Fruit fly (Drosophila melanogaster) whole organism, embryonic: ENCODE measurements around the gene CG42798.

Source experiments
- Aef1 ChIP-seq: fragments of 200-800 bp; sonication (Bioruptor generic); IDR thresholded peaks from 3 replicates; pipeline ENCODE4 v1.3.6; 2022; ENCODE audit warnings: missing biosample characterization, missing genetic modification characterization
- CG11085 ChIP-seq: fragments of 200-800 bp; sonication (Bioruptor generic); IDR thresholded peaks from 2 replicates; pipeline ENCODE4 v1.3.6; 2022; ENCODE audit warnings: missing biosample characterization, missing genetic modification characterization
- CG11695 ChIP-seq: fragments of 200-800 bp; sonication (Bioruptor generic); IDR thresholded peaks from 3 replicates; pipeline ENCODE4 v1.3.6; 2022; ENCODE audit warnings: missing biosample characterization, missing genetic modification characterization
- CG12236 ChIP-seq: fragments of 200-800 bp; sonication (Bioruptor generic); optimal IDR thresholded peaks from 2 replicates; lab custom pipeline; 2016; ENCODE audit warnings: missing biosample characterization, missing genetic modification characterization
- CG13287 ChIP-seq: fragments of 200-800 bp; sonication (Bioruptor generic); IDR thresholded peaks from 2 replicates; pipeline ENCODE4 v1.3.6; 2022; ENCODE audit warnings: missing biosample characterization, missing genetic modification characterization; ENCODE audit not compliant: partially characterized antibody
- CG14441 ChIP-seq: fragments of 200-800 bp; sonication (Bioruptor generic); IDR thresholded peaks from 2 replicates; pipeline ENCODE4 v1.3.6; 2022; ENCODE audit warnings: missing biosample characterization, missing genetic modification characterization
- CG14965 ChIP-seq: fragments of 200-800 bp; sonication (Bioruptor generic); optimal IDR thresholded peaks from 2 replicates; lab custom pipeline; 2016; ENCODE audit warnings: missing biosample characterization, missing genetic modification characterization, borderline replicate concordance
- CG18599 ChIP-seq: fragments of 200-800 bp; sonication (Bioruptor generic); optimal IDR thresholded peaks from 3 replicates; lab custom pipeline; 2017; ENCODE audit warnings: missing biosample characterization, missing genetic modification characterization, mild to moderate bottlenecking, moderate library complexity, missing genetic modification reagents
- CG2120 ChIP-seq: fragments of 200-800 bp; sonication (Bioruptor generic); optimal IDR thresholded peaks from 3 replicates; lab custom pipeline; 2016; ENCODE audit warnings: missing biosample characterization, missing genetic modification characterization
- CG2202 ChIP-seq: fragments of 200-800 bp; sonication (Bioruptor generic); optimal IDR thresholded peaks from 2 replicates; lab custom pipeline; 2018; ENCODE audit warnings: missing biosample characterization, mild to moderate bottlenecking, missing genetic modification characterization
- CG2712 ChIP-seq: fragments of 200-800 bp; optimal IDR thresholded peaks from 3 replicates; lab custom pipeline; 2019; ENCODE audit warnings: missing biosample characterization, mild to moderate bottlenecking, missing genetic modification characterization, moderate library complexity
- CG30431 ChIP-seq: fragments of 200-800 bp; sonication (Bioruptor generic); optimal IDR thresholded peaks from 2 replicates; lab custom pipeline; 2017; ENCODE audit warnings: missing biosample characterization, missing genetic modification characterization
- CG3281 ChIP-seq: fragments of 200-800 bp; sonication (Bioruptor generic); optimal IDR thresholded peaks from 3 replicates; lab custom pipeline; 2017; ENCODE audit warnings: missing biosample characterization, mild to moderate bottlenecking, missing genetic modification characterization
- CG3995 ChIP-seq: fragments of 200-800 bp; sonication (Bioruptor generic); optimal IDR thresholded peaks from 3 replicates; lab custom pipeline; 2016; ENCODE audit warnings: missing biosample characterization, missing genetic modification characterization
- CG4282 ChIP-seq: fragments of 200-800 bp; sonication (Bioruptor generic); optimal IDR thresholded peaks from 2 replicates; lab custom pipeline; 2016; ENCODE audit warnings: missing biosample characterization, missing genetic modification characterization
- CG4707 ChIP-seq: fragments of 200-800 bp; sonication (Bioruptor generic); optimal IDR thresholded peaks from 2 replicates; lab custom pipeline; 2018; ENCODE audit warnings: missing biosample characterization, mild to moderate bottlenecking, missing genetic modification characterization, moderate library complexity
- CG5953 ChIP-seq: fragments of 200-800 bp; sonication (Bioruptor generic); IDR thresholded peaks from 2 replicates; pipeline ENCODE4 v1.3.6; 2022; ENCODE audit warnings: missing biosample characterization, missing genetic modification characterization
- CG6854 ChIP-seq: fragments of 200-800 bp; sonication (Bioruptor generic); optimal IDR thresholded peaks from 3 replicates; lab custom pipeline; 2017; ENCODE audit warnings: missing biosample characterization, mild to moderate bottlenecking, missing genetic modification characterization
- CG7987 ChIP-seq: fragments of 200-800 bp; sonication (Bioruptor generic); optimal IDR thresholded peaks from 2 replicates; lab custom pipeline; 2018; ENCODE audit warnings: missing biosample characterization, mild to moderate bottlenecking, missing genetic modification characterization, moderate library complexity
- CG9797 ChIP-seq: fragments of 200-800 bp; sonication (Bioruptor generic); optimal IDR thresholded peaks from 3 replicates; lab custom pipeline; 2018; ENCODE audit warnings: missing biosample characterization, mild to moderate bottlenecking, missing genetic modification characterization
- CG9932 ChIP-seq: fragments of 200-800 bp; sonication (Bioruptor generic); IDR thresholded peaks from 2 replicates; pipeline ENCODE4 v1.3.6; 2022; ENCODE audit warnings: missing biosample characterization, missing genetic modification characterization
- CkIIα-i1 ChIP-seq: fragments of 200-800 bp; sonication (Bioruptor generic); IDR thresholded peaks from 2 replicates; pipeline ENCODE4 v1.3.6; 2022; ENCODE audit warnings: missing biosample characterization, missing genetic modification characterization
- Dbx ChIP-seq: fragments of 200-800 bp; sonication (Bioruptor generic); IDR thresholded peaks from 3 replicates; pipeline ENCODE4 v1.3.6; 2022; ENCODE audit warnings: missing biosample characterization, missing genetic modification characterization
- Ets97D ChIP-seq: fragments of 200-800 bp; sonication (Bioruptor generic); optimal IDR thresholded peaks from 3 replicates; lab custom pipeline; 2016; ENCODE audit warnings: missing biosample characterization, missing genetic modification characterization
- Fer1 ChIP-seq: fragments of 200-800 bp; sonication (Bioruptor generic); optimal IDR thresholded peaks from 2 replicates; lab custom pipeline; 2017; ENCODE audit warnings: missing biosample characterization, mild to moderate bottlenecking, missing genetic modification characterization
- GATAe ChIP-seq: fragments of 200-800 bp; sonication (Bioruptor generic); conservative IDR thresholded peaks from 2 replicates; pipeline ENCODE4 v1.3.6; 2022; ENCODE audit warnings: missing biosample characterization, missing genetic modification characterization
- HLH4C ChIP-seq: fragments of 200-800 bp; sonication (Bioruptor generic); IDR thresholded peaks from 3 replicates; pipeline ENCODE4 v1.3.6; 2022; ENCODE audit warnings: missing biosample characterization, missing genetic modification characterization; ENCODE audit not compliant: partially characterized antibody
- HLH54F ChIP-seq: fragments of 200-800 bp; sonication (Bioruptor generic); optimal IDR thresholded peaks from 3 replicates; lab custom pipeline; 2016; ENCODE audit warnings: missing biosample characterization, missing genetic modification characterization
- Hey ChIP-seq: fragments of 200-800 bp; sonication (Bioruptor generic); optimal IDR thresholded peaks from 3 replicates; lab custom pipeline; 2018; ENCODE audit warnings: missing biosample characterization, mild to moderate bottlenecking, missing genetic modification characterization
- Hmr ChIP-seq: fragments of 200-800 bp; sonication (Bioruptor generic); optimal IDR thresholded peaks from 3 replicates; lab custom pipeline; 2017; ENCODE audit warnings: mild to moderate bottlenecking, missing biosample characterization, missing genetic modification reagents, missing genetic modification characterization
- NC2β ChIP-seq: fragments of 200-800 bp; sonication (Bioruptor generic); optimal IDR thresholded peaks from 2 replicates; lab custom pipeline; 2016; ENCODE audit warnings: missing biosample characterization, missing genetic modification characterization
- Neu2 ChIP-seq: fragments of 200-800 bp; sonication (Bioruptor generic); optimal IDR thresholded peaks from 3 replicates; lab custom pipeline; 2016; ENCODE audit warnings: missing biosample characterization, missing genetic modification characterization, borderline replicate concordance
- PHDP ChIP-seq: fragments of 200-800 bp; sonication (Bioruptor generic); optimal IDR thresholded peaks from 3 replicates; lab custom pipeline; 2018; ENCODE audit warnings: missing biosample characterization, mild to moderate bottlenecking, missing genetic modification characterization, moderate library complexity
- ase ChIP-seq: fragments of 200-800 bp; sonication (Bioruptor generic); IDR thresholded peaks from 3 replicates; pipeline ENCODE4 v1.3.6; 2022; ENCODE audit warnings: missing biosample characterization, missing genetic modification characterization
- ato ChIP-seq: fragments of 200-800 bp; sonication (Bioruptor generic); IDR thresholded peaks from 2 replicates; pipeline ENCODE4 v1.3.6; 2022; ENCODE audit warnings: missing biosample characterization, missing genetic modification characterization; ENCODE audit not compliant: partially characterized antibody
- bcd ChIP-seq: fragments of 200-800 bp; sonication (Bioruptor generic); optimal IDR thresholded peaks from 2 replicates; lab custom pipeline; 2017; ENCODE audit warnings: missing biosample characterization, mild to moderate bottlenecking, missing genetic modification characterization
- cg ChIP-seq: fragments of 200-800 bp; sonication (Bioruptor generic); optimal IDR thresholded peaks from 3 replicates; lab custom pipeline; 2019; ENCODE audit warnings: missing biosample characterization, mild to moderate bottlenecking, missing genetic modification characterization, moderate library complexity
- crc ChIP-seq: fragments of 200-800 bp; sonication (Bioruptor generic); optimal IDR thresholded peaks from 2 replicates; lab custom pipeline; 2016; ENCODE audit warnings: missing biosample characterization, missing genetic modification characterization
- en ChIP-seq: fragments of 200-800 bp; sonication (Bioruptor generic); optimal IDR thresholded peaks from 2 replicates; lab custom pipeline; 2016; ENCODE audit warnings: missing biosample characterization, missing genetic modification characterization
- gce ChIP-seq: fragments of 200-800 bp; sonication (Bioruptor generic); IDR thresholded peaks from 3 replicates; pipeline ENCODE4 v1.3.6; 2022; ENCODE audit warnings: missing biosample characterization, missing genetic modification characterization
- ham ChIP-seq: fragments of 200-800 bp; sonication (Bioruptor generic); IDR thresholded peaks from 2 replicates; pipeline ENCODE4 v1.3.6; 2022; ENCODE audit warnings: missing biosample characterization, missing genetic modification characterization
- ken ChIP-seq: fragments of 200-800 bp; sonication (Bioruptor generic); IDR thresholded peaks from 3 replicates; pipeline ENCODE4 v1.3.6; 2022; ENCODE audit warnings: missing biosample characterization, missing genetic modification characterization
- mld ChIP-seq: fragments of 200-800 bp; sonication (Bioruptor generic); IDR thresholded peaks from 3 replicates; pipeline ENCODE4 v1.3.6; 2022; ENCODE audit warnings: missing biosample characterization, missing genetic modification characterization; ENCODE audit not compliant: partially characterized antibody
- onecut ChIP-seq: fragments of 200-800 bp; sonication (Bioruptor generic); IDR thresholded peaks from 2 replicates; pipeline ENCODE4 v1.3.6; 2022; ENCODE audit warnings: missing biosample characterization, missing genetic modification characterization
- org-1 ChIP-seq: fragments of 200-800 bp; sonication (Bioruptor generic); optimal IDR thresholded peaks from 2 replicates; lab custom pipeline; 2017; ENCODE audit warnings: missing biosample characterization, missing genetic modification characterization
- so ChIP-seq: fragments of 200-800 bp; sonication (Bioruptor generic); IDR thresholded peaks from 3 replicates; pipeline ENCODE4 v1.3.6; 2022; ENCODE audit warnings: missing biosample characterization, missing genetic modification characterization
- tio ChIP-seq: fragments of 200-800 bp; sonication (Bioruptor generic); optimal IDR thresholded peaks from 2 replicates; lab custom pipeline; 2017; ENCODE audit warnings: missing biosample characterization, missing genetic modification characterization, inconsistent platforms
- unc-4 ChIP-seq: fragments of 200-800 bp; sonication (Bioruptor generic); IDR thresholded peaks from 2 replicates; pipeline ENCODE4 v1.3.6; 2022; ENCODE audit warnings: missing biosample characterization, missing genetic modification characterization; ENCODE audit not compliant: partially characterized antibody
- vfl ChIP-seq: fragments of 200-800 bp; sonication (Bioruptor generic); optimal IDR thresholded peaks from 2 replicates; lab custom pipeline; 2016; ENCODE audit warnings: missing biosample characterization, missing genetic modification characterization

CG42798 gene

dm6 chr3R:17401289-17401752 is 5.2 kb upstream of the CG42798 start (continued):
- peak; percentile 71 for TF ChIP-seq Hmr (GFP tag; lab: Kevin White, UChicago)
- 0 out of 3 replicates have a peak, but pooled peaks have one; percentile 44 for TF ChIP-seq CG11695 (GFP tag; lab: Robert Waterston, UW)
- peak; percentile 26 for TF ChIP-seq NC2β (GFP tag; lab: Kevin White, UChicago)
- TF ChIP-seq ham (GFP tag; lab: Robert Waterston, UW), result no peak
- TF ChIP-seq ato (GFP tag; lab: Robert Waterston, UW), result peak; percentile 81
- TF ChIP-seq ken (GFP tag; lab: Robert Waterston, UW), result no peak
- TF ChIP-seq CG2202 (tag; lab: Kevin White, UChicago), result no peak
- peak; percentile 78 for TF ChIP-seq CG9932 (GFP tag; lab: Robert Waterston, UW)
- TF ChIP-seq CG11085 (GFP tag; lab: Robert Waterston, UW), result no peak
- peak; percentile 41 for TF ChIP-seq Fer1 (GFP tag; lab: Kevin White, UChicago)
- TF ChIP-seq CG12236 (GFP tag; lab: Kevin White, UChicago), result peak; percentile 8
- 0 out of 3 replicates have a peak, but pooled peaks have one; percentile 27 for TF ChIP-seq Aef1
- TF ChIP-seq unc-4 (GFP tag; lab: Robert Waterston, UW), result peak; percentile 78
- peak; percentile 60 for TF ChIP-seq HLH54F (GFP tag; lab: Kevin White, UChicago)
- TF ChIP-seq CG18599 (GFP tag; lab: Kevin White, UChicago), result peak; percentile 59
- TF ChIP-seq Dbx (GFP tag; lab: Robert Waterston, UW), result peak; percentile 68; the same call in 2 of the 3 replicates
- TF ChIP-seq Ets97D (GFP tag; lab: Kevin White, UChicago), result peak; percentile 45
- peak; percentile 50 for TF ChIP-seq CG14441 (GFP tag; lab: Robert Waterston, UW)
- TF ChIP-seq crc (GFP tag; lab: Kevin White, UChicago), result peak; percentile 16
- TF ChIP-seq CG3281 (GFP tag; lab: Kevin White, UChicago), result no peak
- peak; percentile 52 for TF ChIP-seq CG2712 (tag; lab: Kevin White, UChicago)

- no peak for TF ChIP-seq vfl (GFP tag; lab: Kevin White, UChicago)
- TF ChIP-seq CkIIα-i1 (GFP tag; lab: Robert Waterston, UW), result no peak
- TF ChIP-seq CG13287 (GFP tag; lab: Robert Waterston, UW), result 0 out of 2 replicates have a peak, but pooled peaks have one; percentile 27
- TF ChIP-seq CG3995 (GFP tag; lab: Kevin White, UChicago), result peak; percentile 35
- no peak for TF ChIP-seq Neu2 (GFP tag; lab: Kevin White, UChicago)
- peak; percentile 24 for TF ChIP-seq org-1 (GFP tag; lab: Kevin White, UChicago)
- TF ChIP-seq PHDP (tag; lab: Kevin White, UChicago), result peak; percentile 55
- peak; percentile 73 for TF ChIP-seq onecut (GFP tag; lab: Robert Waterston, UW)
- peak; percentile 1 for TF ChIP-seq CG6854 (GFP tag; lab: Kevin White, UChicago)
- TF ChIP-seq bcd (GFP tag; lab: Kevin White, UChicago), result peak; percentile 60
- TF ChIP-seq CG5953 (GFP tag; lab: Robert Waterston, UW), result peak; percentile 81
- no peak for TF ChIP-seq Hey (tag; lab: Kevin White, UChicago)
- TF ChIP-seq CG7987 (GFP tag; lab: Kevin White, UChicago), result peak; percentile 64
- TF ChIP-seq tio (GFP tag; lab: Kevin White, UChicago), result peak; percentile 17
- TF ChIP-seq HLH54F (GFP tag; lab: Kevin White, UChicago), result peak; percentile 43
- peak; percentile 61; the same call in 2 of the 3 replicates for TF ChIP-seq ase (GFP tag; lab: Robert Waterston, UW)
- 0 out of 3 replicates have a peak, but pooled peaks have one; percentile 15 for TF ChIP-seq gce (GFP tag; lab: Robert Waterston, UW)
- no peak for TF ChIP-seq CG14965 (GFP tag; lab: Kevin White, UChicago)
- peak; percentile 64 for TF ChIP-seq CG2120 (GFP tag; lab: Kevin White, UChicago)
- 0 out of 2 replicates have a peak, but pooled peaks have one; percentile 27 for TF ChIP-seq GATAe (GFP tag; lab: Robert Waterston, UW)
- peak; percentile 11; the same call in 1 of the 3 replicates for TF ChIP-seq mld (GFP tag; lab: Robert Waterston, UW)
- TF ChIP-seq CG4282 (GFP tag; lab: Kevin White, UChicago), result no peak
- no peak for TF ChIP-seq CG4707 (GFP tag; lab: Kevin White, UChicago)
- 0 out of 3 replicates have a peak, but pooled peaks have one; percentile 28 for TF ChIP-seq HLH4C (GFP tag; lab: Robert Waterston, UW)
- TF ChIP-seq CG9797, result no peak
- TF ChIP-seq CG30431 (GFP tag; lab: Kevin White, UChicago), result peak; percentile 40
- no peak for TF ChIP-seq cg (GFP tag; lab: Kevin White, UChicago)
- TF ChIP-seq so, result 0 out of 3 replicates have a peak, but pooled peaks have one; percentile 58
- peak; percentile 33 for TF ChIP-seq en
Measured at dm6 chr3R:17402434-17402833, 4.0 kb upstream of the CG42798 start, which contains the start of gene Sur-8. Gene Sur-8 (minus strand): TSS chr3R:17402515.
